Fruit fly (Drosophila melanogaster): ENCODE data around the gene Dhod.

Gene Dhod

DNA sequence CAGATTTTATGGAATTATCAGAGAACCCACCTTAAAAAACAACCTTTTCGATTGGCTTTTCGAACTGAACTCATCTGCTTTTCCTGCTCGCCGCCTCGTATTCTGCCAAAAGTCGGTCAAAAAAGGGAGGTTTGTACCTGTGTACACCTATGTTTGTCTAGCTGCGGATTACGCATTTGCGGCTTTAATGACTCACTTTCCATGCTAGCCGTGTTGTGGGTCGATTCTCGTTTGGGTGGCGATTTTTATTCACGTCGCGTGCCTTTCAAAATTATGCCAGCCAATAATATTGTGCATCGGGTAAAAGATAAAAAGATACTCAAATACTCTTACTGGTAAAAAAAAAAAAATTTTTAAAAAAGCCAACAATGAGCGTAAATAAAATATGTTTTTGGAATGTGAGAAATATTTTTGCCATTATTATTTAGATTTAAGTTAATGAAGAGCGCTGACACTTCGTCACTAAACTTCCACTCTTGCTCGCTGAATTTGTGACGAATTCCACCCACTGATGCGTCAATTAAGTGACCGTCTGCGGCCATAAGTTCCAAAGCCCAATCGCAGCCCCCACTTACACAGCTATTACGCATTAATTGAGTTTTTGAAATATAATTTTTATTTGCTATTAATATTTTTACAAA, 7.0 kb downstream of the Dhod start, which contains the start of gene Cyp313b1:
Gene Cyp313b1, minus strand, starts transcription at position 71 of the 641 bp plus-strand sequence.
- TF ChIP-seq CG8478 (optimal IDR thresholded peaks at IDR 0.05) (no peak), CTCF (optimal IDR thresholded peaks at IDR 0.05) (no peak)

DNA sequence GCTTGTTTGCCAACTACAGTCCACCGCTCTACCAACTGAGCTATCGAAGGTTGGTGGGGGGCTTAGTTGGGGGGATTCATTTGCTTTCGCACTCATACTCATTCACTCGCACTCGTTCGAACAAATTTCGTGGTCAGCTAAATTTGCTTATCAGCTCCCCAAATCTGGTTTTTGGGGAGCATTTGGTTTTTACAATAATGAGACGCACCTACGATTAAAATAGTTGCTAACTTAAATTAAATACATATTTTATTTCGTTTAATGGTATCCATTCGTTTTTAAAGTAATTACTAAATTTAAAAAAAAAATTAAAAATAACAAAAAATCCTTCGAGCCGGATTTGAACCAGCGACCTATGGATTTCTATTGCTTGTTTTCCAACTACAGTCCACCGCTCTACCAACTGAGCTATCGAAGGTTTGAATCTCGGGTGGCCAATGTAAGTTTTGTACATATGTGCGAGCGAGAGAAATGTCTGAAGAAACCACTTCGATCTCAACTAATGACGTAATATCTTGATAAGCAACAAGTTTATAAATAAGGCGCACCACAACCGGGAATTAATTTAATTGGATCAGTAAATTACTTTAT, 10.2 kb downstream of the Dhod start:
- TF ChIP-seq CTCF (optimal IDR thresholded peaks at IDR 0.05) (no peak), CG8478 (optimal IDR thresholded peaks at IDR 0.05) (no peak)

DNA sequence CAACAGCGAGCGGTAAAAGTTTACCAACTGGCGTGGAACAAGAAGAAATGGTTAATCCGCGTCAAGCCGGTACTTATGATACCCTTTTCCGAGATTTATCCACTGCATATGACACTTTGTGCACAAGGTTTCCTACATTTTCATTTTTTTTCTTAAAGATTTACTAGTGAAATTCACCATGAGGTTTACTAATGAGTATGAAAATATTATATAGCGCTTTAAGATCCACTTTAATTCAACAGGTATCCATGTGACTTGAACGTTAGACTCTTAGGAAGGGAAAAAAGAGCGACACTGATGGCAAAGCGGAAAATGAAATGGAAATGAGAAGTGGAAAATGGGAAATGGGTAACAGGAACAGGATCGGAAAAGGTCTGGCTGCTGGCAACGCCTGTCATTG, 14.1 kb downstream of the Dhod start:
- no peak for TF ChIP-seq CG8478 (optimal IDR thresholded peaks at IDR 0.05)
- TF ChIP-seq CTCF (optimal IDR thresholded peaks at IDR 0.05) = no peak

DNA sequence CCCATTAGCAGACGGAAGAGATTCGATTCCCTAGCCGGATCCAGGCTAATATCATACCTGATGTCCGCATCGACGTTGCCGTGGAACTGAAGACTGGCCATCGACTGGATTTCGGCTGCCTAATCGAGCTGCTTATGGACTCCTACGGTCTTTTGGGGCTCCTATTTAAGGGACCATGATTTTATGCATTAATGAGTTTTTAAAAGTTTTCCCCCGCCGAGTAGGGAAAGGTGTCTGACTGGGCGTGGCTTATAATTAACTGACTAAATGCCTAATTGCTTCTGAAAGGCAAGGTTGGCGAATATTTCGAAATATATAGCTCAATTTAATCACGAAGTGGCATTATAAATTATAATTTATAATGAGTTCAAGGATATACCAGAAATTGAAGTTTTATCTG, 16.9 kb downstream of the Dhod start, which contains the start of gene Or85e:
Gene Or85e, minus strand, starts transcription at position 101 of the 400 bp plus-strand sequence.
- no peak for TF ChIP-seq CG8478 (optimal IDR thresholded peaks at IDR 0.05)
- TF ChIP-seq CTCF (optimal IDR thresholded peaks at IDR 0.05) = no peak

DNA sequence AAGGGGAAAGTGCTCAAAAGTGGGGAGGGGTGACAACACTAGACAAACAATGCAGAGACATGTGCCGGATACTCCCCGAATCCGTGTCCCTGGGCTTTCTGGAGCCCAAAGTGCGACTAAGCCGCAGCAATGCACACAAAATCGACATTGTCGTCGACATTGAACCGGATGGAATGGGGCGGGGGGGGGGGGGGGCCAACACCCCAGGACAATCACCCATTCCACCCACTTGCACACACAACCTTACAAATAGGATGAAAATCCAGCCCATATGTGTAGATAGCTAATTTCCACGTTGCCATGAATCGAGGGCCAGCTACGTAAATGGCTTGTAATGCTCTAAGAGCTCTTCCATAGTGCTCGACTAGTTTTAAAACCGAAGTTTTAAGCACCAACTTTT, 32.0 kb downstream of the Dhod start:
- TF ChIP-seq CG8478 (optimal IDR thresholded peaks at IDR 0.05) = no peak
- no peak for TF ChIP-seq CTCF (optimal IDR thresholded peaks at IDR 0.05)

DNA sequence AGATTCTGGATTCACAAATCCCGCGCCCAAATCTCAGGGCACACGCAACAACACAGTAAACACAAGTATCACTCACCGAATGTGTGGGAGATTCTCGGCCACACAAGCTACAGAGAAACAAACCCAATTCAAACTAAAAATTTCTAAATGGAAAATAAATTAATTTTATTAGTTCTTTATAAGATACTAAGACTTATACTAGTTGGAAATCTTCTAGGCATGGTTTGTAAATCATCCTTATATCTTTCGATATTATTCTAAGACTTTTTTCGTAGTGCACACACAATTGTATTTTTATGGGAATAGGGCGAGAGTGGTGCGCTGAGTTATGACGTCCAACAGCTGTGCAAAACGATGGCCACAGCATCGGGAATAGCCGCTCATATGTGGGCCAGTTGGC, 33.6 kb downstream of the Dhod start:
- TF ChIP-seq CTCF (optimal IDR thresholded peaks at IDR 0.05) (no peak), CG8478 (optimal IDR thresholded peaks at IDR 0.05) (no peak)

DNA sequence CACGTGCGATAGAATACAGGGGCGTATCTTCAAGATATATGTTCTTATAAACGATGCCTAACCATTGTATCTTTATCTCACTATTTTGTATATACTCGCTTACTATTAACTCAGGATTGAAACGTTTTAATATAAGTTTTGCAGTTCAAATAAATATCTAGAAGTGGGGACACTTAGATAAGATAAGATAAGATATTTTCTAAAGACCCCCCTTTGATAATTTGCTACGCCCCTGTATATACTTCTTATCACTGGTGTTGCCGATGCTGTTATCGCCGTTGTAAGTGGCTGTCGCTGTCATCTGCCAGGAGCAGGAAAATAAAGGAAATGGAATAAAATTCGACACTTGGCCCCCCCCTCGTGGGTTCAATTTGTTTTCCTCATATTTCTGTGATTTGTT, 36.6 kb downstream of the Dhod start:
- TF ChIP-seq CG8478 (optimal IDR thresholded peaks at IDR 0.05) = no peak
- TF ChIP-seq CTCF (optimal IDR thresholded peaks at IDR 0.05) = no peak
